Fruit fly (Drosophila melanogaster) whole organism, embryonic: ENCODE data around the gene RpS29.

Experiments
- ATbp ChIP-seq: fragments of 200-800 bp; sonication (Bioruptor generic); optimal IDR thresholded peaks from 2 replicates; lab custom pipeline; 2017; ENCODE audit warnings: missing biosample characterization, mild to moderate bottlenecking, missing genetic modification characterization, missing genetic modification reagents
- BtbVII ChIP-seq: fragments of 200-800 bp; sonication (Bioruptor generic); optimal IDR thresholded peaks from 3 replicates; lab custom pipeline; 2017; ENCODE audit warnings: missing biosample characterization, mild to moderate bottlenecking, missing genetic modification characterization
- CG10462 ChIP-seq: fragments of 200-800 bp; sonication (Bioruptor generic); optimal IDR thresholded peaks from 2 replicates; lab custom pipeline; 2016; ENCODE audit warnings: missing biosample characterization, missing genetic modification characterization
- CG11247 ChIP-seq: fragments of 200-800 bp; sonication (Bioruptor generic); IDR thresholded peaks from 2 replicates; pipeline ENCODE4 v1.3.6; 2022; ENCODE audit warnings: missing biosample characterization, missing genetic modification characterization
- CG11398 ChIP-seq: fragments of 200-800 bp; sonication (Bioruptor generic); optimal IDR thresholded peaks from 2 replicates; lab custom pipeline; 2016; ENCODE audit warnings: missing biosample characterization, missing genetic modification characterization
- CG12155 ChIP-seq: fragments of 200-800 bp; sonication (Bioruptor generic); optimal IDR thresholded peaks from 3 replicates; lab custom pipeline; 2016; ENCODE audit warnings: missing biosample characterization, missing genetic modification characterization
- CG12391 ChIP-seq: fragments of 200-800 bp; sonication (Bioruptor generic); optimal IDR thresholded peaks from 3 replicates; lab custom pipeline; 2018; ENCODE audit warnings: missing biosample characterization, mild to moderate bottlenecking, missing genetic modification characterization, moderate library complexity
- CG12744 ChIP-seq: fragments of 200-800 bp; sonication (Bioruptor generic); optimal IDR thresholded peaks from 2 replicates; lab custom pipeline; 2016; ENCODE audit warnings: missing biosample characterization, missing genetic modification characterization
- CG14667 ChIP-seq: fragments of 200-800 bp; sonication (Bioruptor generic); IDR thresholded peaks from 2 replicates; pipeline ENCODE4 v1.3.6; 2022; ENCODE audit warnings: missing biosample characterization, missing genetic modification characterization
- CG17186 ChIP-seq: fragments of 200-800 bp; sonication (Bioruptor generic); optimal IDR thresholded peaks from 3 replicates; lab custom pipeline; 2017; ENCODE audit warnings: missing biosample characterization, missing genetic modification reagents, missing genetic modification characterization
- CG2712 ChIP-seq: fragments of 200-800 bp; optimal IDR thresholded peaks from 3 replicates; lab custom pipeline; 2019; ENCODE audit warnings: missing biosample characterization, mild to moderate bottlenecking, missing genetic modification characterization, moderate library complexity
- CG30403 ChIP-seq: fragments of 200-800 bp; sonication (Bioruptor generic); optimal IDR thresholded peaks from 3 replicates; lab custom pipeline; 2016; ENCODE audit warnings: missing biosample characterization, missing genetic modification characterization
- CG33557 ChIP-seq: fragments of 200-800 bp; sonication (Bioruptor generic); optimal IDR thresholded peaks from 2 replicates; lab custom pipeline; 2019; ENCODE audit warnings: missing biosample characterization, mild to moderate bottlenecking, missing genetic modification characterization, moderate library complexity
- CG3838 ChIP-seq: fragments of 200-800 bp; sonication (Bioruptor generic); optimal IDR thresholded peaks from 3 replicates; lab custom pipeline; 2016; ENCODE audit warnings: missing biosample characterization, missing genetic modification characterization
- CG4404 ChIP-seq: fragments of 200-800 bp; sonication (Bioruptor generic); IDR thresholded peaks from 2 replicates; pipeline ENCODE4 v1.3.6; 2022; ENCODE audit warnings: missing biosample characterization, missing genetic modification characterization
- CG6765 ChIP-seq: fragments of 200-800 bp; sonication (Bioruptor generic); optimal IDR thresholded peaks from 3 replicates; lab custom pipeline; 2017; ENCODE audit warnings: missing biosample characterization, mild to moderate bottlenecking, missing genetic modification characterization
- CG6854 ChIP-seq: fragments of 200-800 bp; sonication (Bioruptor generic); optimal IDR thresholded peaks from 3 replicates; lab custom pipeline; 2017; ENCODE audit warnings: missing biosample characterization, mild to moderate bottlenecking, missing genetic modification characterization
- CG7271 ChIP-seq: fragments of 200-800 bp; sonication (Bioruptor generic); optimal IDR thresholded peaks from 2 replicates; lab custom pipeline; 2018; ENCODE audit warnings: missing biosample characterization, mild to moderate bottlenecking, missing genetic modification characterization, moderate library complexity
- CG7928 ChIP-seq: fragments of 200-800 bp; sonication (Bioruptor generic); optimal IDR thresholded peaks from 2 replicates; lab custom pipeline; 2017; ENCODE audit warnings: missing biosample characterization, mild to moderate bottlenecking, missing genetic modification characterization
- CG9727 ChIP-seq: fragments of 200-800 bp; sonication (Bioruptor generic); optimal IDR thresholded peaks from 3 replicates; lab custom pipeline; 2017; ENCODE audit warnings: missing biosample characterization, mild to moderate bottlenecking, missing genetic modification characterization
- D19B ChIP-seq: fragments of 200-800 bp; sonication (Bioruptor generic); optimal IDR thresholded peaks from 2 replicates; lab custom pipeline; 2017; ENCODE audit warnings: missing biosample characterization, mild to moderate bottlenecking, missing genetic modification characterization
- Dip2 ChIP-seq: fragments of 200-800 bp; sonication (Bioruptor generic); IDR thresholded peaks from 2 replicates; pipeline ENCODE4 v1.3.6; 2022; ENCODE audit warnings: missing biosample characterization, missing genetic modification characterization
- Dp ChIP-seq: fragments of 200-800 bp; sonication (Bioruptor generic); optimal IDR thresholded peaks from 2 replicates; lab custom pipeline; 2018; ENCODE audit warnings: missing biosample characterization, mild to moderate bottlenecking, missing genetic modification characterization, moderate library complexity
- Eip74EF ChIP-seq, 2 experiments: fragments of 200-800 bp in 1 of 2; fragments of >200 bp in 1 of 2; sonication (Bioruptor generic) in 1 of 2; optimal IDR thresholded peaks; 2 replicates each; lab custom pipeline; 2017 to 2019; ENCODE audit warnings: missing biosample characterization in 2 of 2, missing genetic modification characterization in 2 of 2, mild to moderate bottlenecking in 1 of 2, moderate library complexity in 1 of 2
- Ets65A ChIP-seq: fragments of 200-800 bp; sonication (Bioruptor generic); peaks from one replicate; lab custom pipeline; 2016; ENCODE audit warnings: missing biosample characterization, missing genetic modification characterization
- Fer3 ChIP-seq: fragments of 200-800 bp; sonication (Bioruptor generic); optimal IDR thresholded peaks from 2 replicates; lab custom pipeline; 2018; ENCODE audit warnings: missing biosample characterization, mild to moderate bottlenecking, missing genetic modification characterization, moderate library complexity
- Mad ChIP-seq: fragments of 200-800 bp; sonication (Bioruptor generic); optimal IDR thresholded peaks from 2 replicates; lab custom pipeline; 2016; ENCODE audit warnings: missing biosample characterization, missing genetic modification characterization
- Myb ChIP-seq: fragments of 200-800 bp; sonication (Bioruptor generic); optimal IDR thresholded peaks from 2 replicates; lab custom pipeline; 2016; ENCODE audit warnings: missing biosample characterization, missing genetic modification characterization
- Spps ChIP-seq: fragments of 200-800 bp; sonication (Bioruptor generic); optimal IDR thresholded peaks from 2 replicates; lab custom pipeline; 2018; ENCODE audit warnings: missing biosample characterization, mild to moderate bottlenecking, missing genetic modification characterization
- Usf ChIP-seq: fragments of 200-800 bp; sonication (Bioruptor generic); optimal IDR thresholded peaks from 2 replicates; lab custom pipeline; 2017; ENCODE audit warnings: missing genotype, missing biosample characterization, missing genetic modification characterization
- ap ChIP-seq: fragments of 200-800 bp; sonication (Bioruptor generic); IDR thresholded peaks from 2 replicates; pipeline ENCODE4 v1.3.6; 2022; ENCODE audit warnings: missing biosample characterization, missing genetic modification characterization
- chn ChIP-seq: fragments of 200-800 bp; sonication (Bioruptor generic); optimal IDR thresholded peaks from 2 replicates; lab custom pipeline; 2016; ENCODE audit warnings: missing biosample characterization, missing genetic modification characterization
- crol ChIP-seq: fragments of 200-800 bp; sonication (Bioruptor generic); IDR thresholded peaks from 2 replicates; pipeline ENCODE4 v1.3.6; 2022; ENCODE audit warnings: missing biosample characterization, missing genetic modification characterization
- emc ChIP-seq: fragments of 200-800 bp; sonication (Bioruptor generic); optimal IDR thresholded peaks from 2 replicates; lab custom pipeline; 2016; ENCODE audit warnings: missing biosample characterization, missing genetic modification characterization
- esg ChIP-seq: fragments of 200-800 bp; sonication (Bioruptor generic); conservative IDR thresholded peaks from 2 replicates; pipeline ENCODE4 v1.3.6; 2022; ENCODE audit warnings: missing biosample characterization, missing genetic modification characterization
- fd3F ChIP-seq: fragments of 200-800 bp; sonication (Bioruptor generic); optimal IDR thresholded peaks from 2 replicates; lab custom pipeline; 2018; ENCODE audit warnings: missing biosample characterization, mild to moderate bottlenecking, missing genetic modification characterization, moderate library complexity
- fru ChIP-seq: fragments of >200 bp; optimal IDR thresholded peaks from 2 replicates; lab custom pipeline; 2017
- klu ChIP-seq: fragments of 200-800 bp; sonication (Bioruptor generic); IDR thresholded peaks from 2 replicates; pipeline ENCODE4 v1.3.6; 2022; ENCODE audit warnings: missing biosample characterization, missing genetic modification characterization
- lbe ChIP-seq: fragments of 200-800 bp; sonication (Bioruptor generic); optimal IDR thresholded peaks from 2 replicates; lab custom pipeline; 2016; ENCODE audit warnings: missing biosample characterization, mild to moderate bottlenecking, missing genetic modification characterization
- luna ChIP-seq: fragments of 200-800 bp; sonication (Bioruptor generic); optimal IDR thresholded peaks from 2 replicates; lab custom pipeline; 2016; ENCODE audit warnings: missing biosample characterization, missing genetic modification characterization
- nerfin-1 ChIP-seq: fragments of 200-800 bp; sonication (Bioruptor generic); optimal IDR thresholded peaks from 3 replicates; lab custom pipeline; 2019; ENCODE audit warnings: missing biosample characterization, mild to moderate bottlenecking, missing genetic modification characterization, moderate library complexity
- nerfin-2 ChIP-seq: fragments of 200-800 bp; sonication (Bioruptor generic); IDR thresholded peaks from 2 replicates; pipeline ENCODE4 v1.3.6; 2022; ENCODE audit warnings: missing biosample characterization, missing genetic modification characterization; ENCODE audit not compliant: partially characterized antibody
- nmo ChIP-seq: fragments of 200-800 bp; sonication (Bioruptor generic); optimal IDR thresholded peaks from 2 replicates; lab custom pipeline; 2018; ENCODE audit warnings: missing biosample characterization, mild to moderate bottlenecking, missing genetic modification characterization, moderate library complexity
- p53 ChIP-seq: fragments of 200-800 bp; sonication (Bioruptor generic); optimal IDR thresholded peaks from 2 replicates; lab custom pipeline; 2016; ENCODE audit warnings: missing biosample characterization, missing genetic modification characterization
- peb ChIP-seq: fragments of 200-800 bp; sonication (Bioruptor generic); IDR thresholded peaks from 2 replicates; pipeline ENCODE4 v1.3.6; 2022; ENCODE audit warnings: missing biosample characterization, missing genetic modification characterization
- ranshi ChIP-seq: fragments of 200-800 bp; sonication (Bioruptor generic); IDR thresholded peaks from 2 replicates; pipeline ENCODE4 v1.3.6; 2022; ENCODE audit warnings: missing biosample characterization, missing genetic modification characterization
- sd ChIP-seq: fragments of 200-800 bp; sonication (Bioruptor generic); optimal IDR thresholded peaks from 3 replicates; lab custom pipeline; 2018; ENCODE audit warnings: missing biosample characterization, mild to moderate bottlenecking, missing genetic modification characterization, moderate library complexity
- toy ChIP-seq: fragments of 200-800 bp; sonication (Bioruptor generic); IDR thresholded peaks from 2 replicates; pipeline ENCODE4 v1.3.6; 2022; ENCODE audit warnings: missing biosample characterization, missing genetic modification characterization
- twi ChIP-seq: fragments of 200-800 bp; optimal IDR thresholded peaks from 2 replicates; lab custom pipeline; 2019; ENCODE audit warnings: missing biosample characterization, mild to moderate bottlenecking, missing genetic modification characterization, moderate library complexity
- zf30C ChIP-seq: fragments of 200-800 bp; sonication (Bioruptor generic); optimal IDR thresholded peaks from 3 replicates; lab custom pipeline; 2018; ENCODE audit warnings: missing biosample characterization, mild to moderate bottlenecking, missing genetic modification characterization
- zfh1 ChIP-seq: fragments of 200-800 bp; sonication (Bioruptor generic); IDR thresholded peaks from 3 replicates; pipeline ENCODE4 v1.3.6; 2022; ENCODE audit warnings: missing biosample characterization, missing genetic modification characterization

The RpS29 gene

DNA sequence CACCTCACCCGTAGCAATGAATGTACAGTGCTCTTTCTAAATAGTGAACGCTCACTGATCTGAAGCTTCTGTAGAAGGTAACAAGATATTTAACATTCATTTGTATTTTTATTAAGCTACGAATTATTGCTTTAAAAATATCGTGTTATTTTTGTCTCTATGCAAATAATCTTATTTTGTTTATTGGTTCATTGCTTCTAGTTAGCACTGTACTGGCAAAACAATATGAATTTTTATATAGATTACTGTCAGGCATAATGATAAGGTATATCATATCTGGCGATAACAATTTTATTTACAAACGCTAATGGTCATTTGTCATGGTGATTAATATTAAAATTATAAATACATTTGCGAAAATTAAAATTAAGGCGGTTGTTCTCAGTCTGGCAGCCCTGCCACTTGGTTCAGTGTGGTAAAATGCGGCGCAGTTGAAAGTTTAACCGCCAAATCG is 6.3 kb upstream of the RpS29 start, which contains the start of gene CG9471 (continued):
- TF ChIP-seq BtbVII (GFP tag; lab: Kevin White, UChicago): peak; percentile 89
- peak; percentile 88 for TF ChIP-seq peb
- peak; percentile 70 for TF ChIP-seq emc
- peak; percentile 83 for TF ChIP-seq CG12744 (GFP tag; lab: Kevin White, UChicago)
- TF ChIP-seq D19B (GFP tag; lab: Kevin White, UChicago): peak; percentile 78
- peak; percentile 93 for TF ChIP-seq CG12155
- TF ChIP-seq toy (GFP tag; lab: Robert Waterston, UW): peak; percentile 76; the same call in 1 of the 2 replicates
- peak; percentile 35 for TF ChIP-seq CG11398
- peak; percentile 73 for TF ChIP-seq twi (tag; lab: Kevin White, UChicago)
- no peak for TF ChIP-seq zf30C (GFP tag; lab: Kevin White, UChicago)
- peak; percentile 59 for TF ChIP-seq CG7928 (GFP tag; lab: Kevin White, UChicago)
- TF ChIP-seq Dp: peak; percentile 90
- TF ChIP-seq p53 (GFP tag; lab: Kevin White, UChicago): peak; percentile 3
- no peak for TF ChIP-seq nerfin-2 (GFP tag; lab: Robert Waterston, UW)
- peak; percentile 97 for TF ChIP-seq Ets65A
- peak; percentile 80 for TF ChIP-seq nerfin-1 (tag; lab: Kevin White, UChicago)
- TF ChIP-seq CG10462 (GFP tag; lab: Kevin White, UChicago): peak; percentile 83
- peak; percentile 85 for TF ChIP-seq CG6854 (GFP tag; lab: Kevin White, UChicago)
- TF ChIP-seq CG14667 (GFP tag; lab: Robert Waterston, UW): peak; percentile 89
- TF ChIP-seq zfh1 (GFP tag; lab: Robert Waterston, UW): peak; percentile 90
- peak; percentile 90 for TF ChIP-seq sd (tag; lab: Kevin White, UChicago)
- peak; percentile 94 for TF ChIP-seq Fer3 (tag; lab: Kevin White, UChicago)
- TF ChIP-seq Dip2 (GFP tag; lab: Robert Waterston, UW): peak; percentile 25; the same call in 1 of the 2 replicates
- peak; percentile 74 for TF ChIP-seq Myb (GFP tag; lab: Kevin White, UChicago)
- TF ChIP-seq CG3838 (GFP tag; lab: Kevin White, UChicago): peak; percentile 56
- peak; percentile 89 for TF ChIP-seq fd3F
- peak; percentile 73 for TF ChIP-seq Usf (GFP tag; lab: Kevin White, UChicago)
- TF ChIP-seq luna: peak; percentile 72
- TF ChIP-seq ranshi (GFP tag; lab: Robert Waterston, UW): peak; percentile 94
- TF ChIP-seq CG11247 (GFP tag; lab: Robert Waterston, UW): peak; percentile 90
- TF ChIP-seq CG30403 (GFP tag; lab: Kevin White, UChicago): peak; percentile 93
- TF ChIP-seq Eip74EF (GFP tag; optimal IDR thresholded peaks at IDR 0.05; lab: Kevin White, UChicago): peak in 1 of 2 experiments; percentile 90
- TF ChIP-seq Mad (GFP tag; lab: Kevin White, UChicago): peak; percentile 68
- peak; percentile 90 for TF ChIP-seq ap (GFP tag; lab: Robert Waterston, UW)
- TF ChIP-seq CG12391 (tag; lab: Kevin White, UChicago): peak; percentile 94
- TF ChIP-seq nmo (GFP tag; lab: Kevin White, UChicago): peak; percentile 92
- peak; percentile 73 for TF ChIP-seq CG7271 (tag; lab: Kevin White, UChicago)
- TF ChIP-seq CG9727 (GFP tag; lab: Kevin White, UChicago): peak; percentile 92
- TF ChIP-seq CG4404: peak; percentile 79
- TF ChIP-seq chn (GFP tag; lab: Kevin White, UChicago): peak; percentile 90
- TF ChIP-seq CG2712 (tag; lab: Kevin White, UChicago): peak; percentile 92
- peak; percentile 82 for TF ChIP-seq CG33557 (GFP tag; lab: Kevin White, UChicago)
- peak; percentile 96 for TF ChIP-seq lbe
- TF ChIP-seq fru (lab: Kevin White, UChicago): no peak
- peak; percentile 82 for TF ChIP-seq klu (GFP tag; lab: Robert Waterston, UW)
- peak; percentile 88 for TF ChIP-seq ATbp (GFP tag; lab: Kevin White, UChicago)
- peak; percentile 88 for TF ChIP-seq CG6765 (GFP tag; lab: Kevin White, UChicago)
- TF ChIP-seq crol (GFP tag; lab: Robert Waterston, UW): 0 out of 2 replicates have a peak, but pooled peaks have one; percentile 6
- TF ChIP-seq CG17186 (GFP tag; lab: Kevin White, UChicago): peak; percentile 16
- peak; percentile 83 for TF ChIP-seq Spps (tag; lab: Kevin White, UChicago)
- peak; percentile 92 for TF ChIP-seq esg
